Worm (Caenorhabditis elegans): ENCODE results near the gene col-173.

DNA sequence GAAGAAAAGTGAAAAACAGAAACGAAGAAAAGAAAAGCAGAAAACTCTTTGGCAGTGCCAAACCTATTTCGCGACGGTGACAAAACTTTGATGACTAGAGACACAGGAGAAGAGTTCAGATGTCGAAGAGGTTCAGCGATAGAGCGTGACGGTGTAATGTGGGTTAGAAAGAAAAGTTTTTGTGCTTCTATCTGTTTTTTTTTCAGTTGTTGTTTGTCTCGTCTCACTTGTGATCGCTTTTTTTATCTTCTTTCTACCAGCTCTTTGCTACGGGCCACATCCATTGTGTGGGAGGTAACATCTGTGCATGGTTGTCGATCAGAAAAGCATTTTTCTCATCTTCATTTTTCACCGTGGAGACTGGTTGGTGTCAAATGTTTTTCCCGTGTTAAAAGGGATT is 51.5 kb downstream of the col-173 start, which contains the start of gene F41B4.1:
- TF ChIP-seq somi-1 (GFP tag; optimal IDR thresholded peaks at IDR 0.05): no peak
- TF ChIP-seq unc-62 (GFP tag; optimal IDR thresholded peaks at IDR 0.05): no peak
